Fruit fly (Drosophila melanogaster) whole organism, embryonic: ENCODE data around the gene CG42693.

ENCODE experiments used
- Antp ChIP-seq: fragments of 200-800 bp; sonication (Bioruptor generic); optimal IDR thresholded peaks from 3 replicates; lab custom pipeline; 2016; ENCODE audit warnings: missing biosample characterization, missing genetic modification characterization
- Atf3 ChIP-seq: fragments of 200-800 bp; sonication (Bioruptor generic); optimal IDR thresholded peaks from 3 replicates; lab custom pipeline; 2016; ENCODE audit warnings: missing biosample characterization, missing genetic modification characterization
- CG10431 ChIP-seq: fragments of 200-800 bp; sonication (Bioruptor generic); optimal IDR thresholded peaks from 3 replicates; lab custom pipeline; 2018; ENCODE audit warnings: missing biosample characterization, mild to moderate bottlenecking, missing genetic modification characterization
- CG11398 ChIP-seq: fragments of 200-800 bp; sonication (Bioruptor generic); optimal IDR thresholded peaks from 2 replicates; lab custom pipeline; 2016; ENCODE audit warnings: missing biosample characterization, missing genetic modification characterization
- CG12071 ChIP-seq: fragments of 200-800 bp; sonication (Bioruptor generic); optimal IDR thresholded peaks from 3 replicates; lab custom pipeline; 2018; ENCODE audit warnings: missing biosample characterization, mild to moderate bottlenecking, missing genetic modification characterization
- CG1233 ChIP-seq: fragments of 200-800 bp; sonication (Bioruptor generic); optimal IDR thresholded peaks from 4 replicates; lab custom pipeline; 2018; ENCODE audit warnings: missing biosample characterization, mild to moderate bottlenecking, missing genetic modification characterization
- CG17328 ChIP-seq: fragments of 200-800 bp; sonication (Bioruptor generic); IDR thresholded peaks from 2 replicates; pipeline ENCODE4 v1.3.6; 2022; ENCODE audit warnings: missing biosample characterization, missing genetic modification characterization
- CG17361 ChIP-seq: fragments of 200-800 bp; sonication (Bioruptor generic); IDR thresholded peaks from 3 replicates; pipeline ENCODE4 v1.3.6; 2022; ENCODE audit warnings: missing biosample characterization, missing genetic modification characterization
- CG17385 ChIP-seq: fragments of 200-800 bp; sonication (Bioruptor generic); optimal IDR thresholded peaks from 3 replicates; lab custom pipeline; 2018; ENCODE audit warnings: missing biosample characterization, mild to moderate bottlenecking, missing genetic modification characterization
- CG2202 ChIP-seq: fragments of 200-800 bp; sonication (Bioruptor generic); optimal IDR thresholded peaks from 2 replicates; lab custom pipeline; 2018; ENCODE audit warnings: missing biosample characterization, mild to moderate bottlenecking, missing genetic modification characterization
- CG2678 ChIP-seq: fragments of 200-800 bp; sonication (Bioruptor generic); optimal IDR thresholded peaks from 3 replicates; lab custom pipeline; 2019; ENCODE audit warnings: missing biosample characterization, mild to moderate bottlenecking, missing genetic modification characterization, moderate library complexity
- CG30403 ChIP-seq: fragments of 200-800 bp; sonication (Bioruptor generic); optimal IDR thresholded peaks from 3 replicates; lab custom pipeline; 2016; ENCODE audit warnings: missing biosample characterization, missing genetic modification characterization
- CG31365 ChIP-seq: fragments of 200-800 bp; sonication (Bioruptor generic); optimal IDR thresholded peaks from 2 replicates; lab custom pipeline; 2018; ENCODE audit warnings: missing biosample characterization, mild to moderate bottlenecking, missing genetic modification characterization
- CG33557 ChIP-seq: fragments of 200-800 bp; sonication (Bioruptor generic); optimal IDR thresholded peaks from 2 replicates; lab custom pipeline; 2019; ENCODE audit warnings: missing biosample characterization, mild to moderate bottlenecking, missing genetic modification characterization, moderate library complexity
- CG4404 ChIP-seq: fragments of 200-800 bp; sonication (Bioruptor generic); IDR thresholded peaks from 2 replicates; pipeline ENCODE4 v1.3.6; 2022; ENCODE audit warnings: missing biosample characterization, missing genetic modification characterization
- CG8281 ChIP-seq: fragments of 200-800 bp; sonication (Bioruptor generic); optimal IDR thresholded peaks from 2 replicates; lab custom pipeline; 2018; ENCODE audit warnings: missing biosample characterization, mild to moderate bottlenecking, missing genetic modification characterization, moderate library complexity
- CG8944 ChIP-seq: fragments of 200-800 bp; sonication (Bioruptor generic); optimal IDR thresholded peaks from 3 replicates; lab custom pipeline; 2016; ENCODE audit warnings: missing biosample characterization, missing genetic modification characterization
- CG9215 ChIP-seq: fragments of 200-800 bp; sonication (Bioruptor generic); IDR thresholded peaks from 2 replicates; pipeline ENCODE4 v1.3.6; 2022; ENCODE audit warnings: missing biosample characterization, missing genetic modification characterization
- CkIIα-i1 ChIP-seq: fragments of 200-800 bp; sonication (Bioruptor generic); IDR thresholded peaks from 2 replicates; pipeline ENCODE4 v1.3.6; 2022; ENCODE audit warnings: missing biosample characterization, missing genetic modification characterization
- D19A ChIP-seq: fragments of 200-800 bp; optimal IDR thresholded peaks from 3 replicates; lab custom pipeline; 2019; ENCODE audit warnings: missing biosample characterization, mild to moderate bottlenecking, missing genetic modification characterization, moderate library complexity
- Dad ChIP-seq: fragments of 200-800 bp; sonication (Bioruptor generic); optimal IDR thresholded peaks from 3 replicates; lab custom pipeline; 2016; ENCODE audit warnings: missing biosample characterization, missing genetic modification characterization
- Dll ChIP-seq: fragments of 200-800 bp; sonication (Bioruptor generic); IDR thresholded peaks from 4 replicates; pipeline ENCODE4 v1.3.6; 2022; ENCODE audit warnings: missing biosample characterization, missing genetic modification characterization; ENCODE audit not compliant: partially characterized antibody
- Dp ChIP-seq: fragments of 200-800 bp; sonication (Bioruptor generic); optimal IDR thresholded peaks from 2 replicates; lab custom pipeline; 2018; ENCODE audit warnings: missing biosample characterization, mild to moderate bottlenecking, missing genetic modification characterization, moderate library complexity
- Drgx ChIP-seq: fragments of 200-800 bp; sonication (Bioruptor generic); IDR thresholded peaks from 2 replicates; pipeline ENCODE4 v1.3.6; 2022; ENCODE audit warnings: missing biosample characterization, missing genetic modification characterization
- Ets97D ChIP-seq: fragments of 200-800 bp; sonication (Bioruptor generic); optimal IDR thresholded peaks from 3 replicates; lab custom pipeline; 2016; ENCODE audit warnings: missing biosample characterization, missing genetic modification characterization
- H15 ChIP-seq: fragments of 200-800 bp; sonication (Bioruptor generic); IDR thresholded peaks from 3 replicates; pipeline ENCODE4 v1.3.6; 2022; ENCODE audit warnings: missing biosample characterization, missing genetic modification characterization
- H2.0 ChIP-seq: fragments of 200-800 bp; sonication (Bioruptor generic); IDR thresholded peaks from 2 replicates; pipeline ENCODE4 v1.3.6; 2022; ENCODE audit warnings: missing biosample characterization, missing genetic modification characterization
- MESR4 ChIP-seq: fragments of 200-800 bp; sonication (Bioruptor generic); optimal IDR thresholded peaks from 2 replicates; lab custom pipeline; 2018; ENCODE audit warnings: missing biosample characterization, mild to moderate bottlenecking, missing genetic modification characterization, moderate library complexity
- NFAT ChIP-seq: fragments of 200-800 bp; sonication (Bioruptor generic); IDR thresholded peaks from 2 replicates; pipeline ENCODE4 v1.3.6; 2022; ENCODE audit warnings: missing biosample characterization, missing genetic modification characterization
- PHDP ChIP-seq: fragments of 200-800 bp; sonication (Bioruptor generic); optimal IDR thresholded peaks from 3 replicates; lab custom pipeline; 2018; ENCODE audit warnings: missing biosample characterization, mild to moderate bottlenecking, missing genetic modification characterization, moderate library complexity
- Pdp1 ChIP-seq, 2 experiments: fragments of 200-800 bp; sonication (Bioruptor generic); optimal IDR thresholded peaks; 3 replicates each; lab custom pipeline; 2016; ENCODE audit warnings: missing biosample characterization in 2 of 2, missing genetic modification characterization in 2 of 2, mild to moderate bottlenecking in 1 of 2, moderate library complexity in 1 of 2
- Six4 ChIP-seq: fragments of 200-800 bp; sonication (Bioruptor generic); optimal IDR thresholded peaks from 2 replicates; lab custom pipeline; 2016; ENCODE audit warnings: missing biosample characterization, missing genetic modification characterization
- Sox102F ChIP-seq: fragments of 200-800 bp; sonication (Bioruptor generic); optimal IDR thresholded peaks from 2 replicates; lab custom pipeline; 2018; ENCODE audit warnings: missing biosample characterization, mild to moderate bottlenecking, missing genetic modification characterization, moderate library complexity
- Stat92E ChIP-seq, 3 experiments: fragments of >200 bp in 2 of 3; fragments of 200-800 bp in 1 of 3; sonication (Bioruptor generic) in 1 of 3; optimal IDR thresholded peaks; 2 replicates each; lab custom pipeline; 2017 to 2019; ENCODE audit warnings: missing biosample characterization in 3 of 3, missing genetic modification characterization in 3 of 3, mild to moderate bottlenecking in 1 of 3, moderate library complexity in 1 of 3
- Xrp1 ChIP-seq: fragments of 200-800 bp; sonication (Bioruptor generic); IDR thresholded peaks from 2 replicates; pipeline ENCODE4 v1.3.6; 2022; ENCODE audit warnings: missing biosample characterization, missing genetic modification characterization
- bigmax ChIP-seq: fragments of 200-800 bp; sonication (Bioruptor generic); optimal IDR thresholded peaks from 2 replicates; lab custom pipeline; 2018; ENCODE audit warnings: missing biosample characterization, mild to moderate bottlenecking, missing genetic modification characterization
- bowl ChIP-seq: fragments of 200-800 bp; sonication (Bioruptor generic); IDR thresholded peaks from 2 replicates; pipeline ENCODE4 v1.3.6; 2022; ENCODE audit warnings: missing biosample characterization, missing genetic modification characterization
- dysf ChIP-seq: fragments of 200-800 bp; sonication (Bioruptor generic); IDR thresholded peaks from 3 replicates; pipeline ENCODE4 v1.3.6; 2022; ENCODE audit warnings: missing biosample characterization, missing genetic modification characterization
- esg ChIP-seq: fragments of 200-800 bp; sonication (Bioruptor generic); conservative IDR thresholded peaks from 2 replicates; pipeline ENCODE4 v1.3.6; 2022; ENCODE audit warnings: missing biosample characterization, missing genetic modification characterization
- gem ChIP-seq: fragments of 200-800 bp; sonication (Bioruptor generic); optimal IDR thresholded peaks from 2 replicates; lab custom pipeline; 2019; ENCODE audit warnings: missing biosample characterization, mild to moderate bottlenecking, missing genetic modification characterization, moderate library complexity
- grau ChIP-seq: fragments of 200-800 bp; optimal IDR thresholded peaks from 3 replicates; lab custom pipeline; 2019; ENCODE audit warnings: missing biosample characterization, mild to moderate bottlenecking, missing genetic modification characterization, moderate library complexity
- ham ChIP-seq: fragments of 200-800 bp; sonication (Bioruptor generic); IDR thresholded peaks from 2 replicates; pipeline ENCODE4 v1.3.6; 2022; ENCODE audit warnings: missing biosample characterization, missing genetic modification characterization
- lilli ChIP-seq: fragments of 200-800 bp; sonication (Bioruptor generic); optimal IDR thresholded peaks from 3 replicates; lab custom pipeline; 2016; ENCODE audit warnings: missing biosample characterization, missing genetic modification characterization
- otp ChIP-seq: fragments of 200-800 bp; sonication (Bioruptor generic); IDR thresholded peaks from 3 replicates; pipeline ENCODE4, ENCODE4 v1.3.6; 2022; ENCODE audit warnings: missing biosample characterization, missing genetic modification characterization
- ro ChIP-seq: fragments of 200-800 bp; sonication (Bioruptor generic); IDR thresholded peaks from 2 replicates; pipeline ENCODE4 v1.3.6; 2022; ENCODE audit warnings: missing biosample characterization, missing genetic modification characterization
- shn ChIP-seq: fragments of 200-800 bp; sonication (Bioruptor generic); optimal IDR thresholded peaks from 3 replicates; lab custom pipeline; 2016; ENCODE audit warnings: missing biosample characterization, missing genetic modification characterization
- sim ChIP-seq: fragments of 200-800 bp; sonication (Bioruptor generic); IDR thresholded peaks from 2 replicates; pipeline ENCODE4 v1.3.6; 2022; ENCODE audit warnings: missing biosample characterization, missing genetic modification characterization
- sisA ChIP-seq: fragments of 200-800 bp; sonication (Bioruptor generic); IDR thresholded peaks from 2 replicates; pipeline ENCODE4 v1.3.6; 2022; ENCODE audit warnings: missing biosample characterization, missing genetic modification characterization
- tgo ChIP-seq: fragments of 200-800 bp; sonication (Bioruptor generic); IDR thresholded peaks from 3 replicates; pipeline ENCODE4 v1.3.6; 2022; ENCODE audit warnings: missing biosample characterization, missing genetic modification characterization
- tin ChIP-seq: fragments of 200-800 bp; sonication (Bioruptor generic); optimal IDR thresholded peaks from 3 replicates; lab custom pipeline; 2016; ENCODE audit warnings: missing biosample characterization, missing genetic modification characterization
- trh ChIP-seq: fragments of 200-800 bp; sonication (Bioruptor generic); optimal IDR thresholded peaks from 2 replicates; lab custom pipeline; 2016; ENCODE audit warnings: missing biosample characterization, missing genetic modification characterization
- ttk ChIP-seq: fragments of 200-800 bp; sonication (Bioruptor generic); IDR thresholded peaks from 2 replicates; pipeline ENCODE4 v2.1.2; 2022; ENCODE audit warnings: missing biosample characterization, missing genetic modification characterization

The CG42693 gene

DNA sequence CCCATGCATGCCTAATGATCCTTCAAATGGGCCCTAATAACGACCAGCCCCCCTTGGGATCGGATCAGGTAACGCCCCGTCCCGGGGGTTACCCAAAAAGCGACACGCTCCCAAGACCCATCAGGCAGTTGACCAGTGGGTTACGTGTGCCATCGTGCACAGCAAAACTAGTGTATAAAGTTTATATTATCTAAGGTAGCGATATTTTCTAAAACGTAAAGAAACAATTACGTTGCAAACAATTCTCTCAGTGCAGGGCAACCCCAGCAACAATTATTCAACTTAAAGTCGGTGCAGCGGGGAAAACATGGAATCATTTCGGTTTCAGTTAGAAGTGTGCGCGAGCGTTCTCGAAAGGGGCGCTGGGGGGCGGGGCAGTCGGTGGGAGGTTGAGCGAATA, 4.4 kb upstream of the CG42693 start (continued):
- no peak for TF ChIP-seq sisA (GFP tag; lab: Robert Waterston, UW)
- peak; percentile 26 for TF ChIP-seq CG2202 (tag; lab: Kevin White, UChicago)
- no peak for TF ChIP-seq Six4
- peak in 1 of 3 experiments; percentile 42 for TF ChIP-seq Stat92E (GFP tag; optimal IDR thresholded peaks at IDR 0.05; lab: Kevin White, UChicago)
- peak; percentile 18; the same call in 1 of the 3 replicates for TF ChIP-seq dysf (GFP tag; lab: Robert Waterston, UW)
- TF ChIP-seq ttk (GFP tag; lab: Robert Waterston, UW), result 0 out of 2 replicates have a peak, but pooled peaks have one; percentile 5
- TF ChIP-seq CG12071 (GFP tag; lab: Kevin White, UChicago), result no peak
- TF ChIP-seq Pdp1 (GFP tag; optimal IDR thresholded peaks at IDR 0.05; lab: Kevin White, UChicago), result peak in 1 of 2 experiments; percentile 32
- TF ChIP-seq bigmax (GFP tag; lab: Kevin White, UChicago), result no peak
- TF ChIP-seq MESR4, result no peak
- TF ChIP-seq NFAT (GFP tag; lab: Robert Waterston, UW), result no peak
- no peak for TF ChIP-seq CkIIα-i1
- TF ChIP-seq CG30403 (GFP tag; lab: Kevin White, UChicago), result peak; percentile 3
- no peak for TF ChIP-seq ro
- TF ChIP-seq tgo (GFP tag; lab: Robert Waterston, UW), result no peak
- TF ChIP-seq sim (GFP tag; lab: Robert Waterston, UW), result no peak
- TF ChIP-seq grau (tag; lab: Kevin White, UChicago), result peak; percentile 16
- no peak for TF ChIP-seq esg (GFP tag; lab: Robert Waterston, UW)
- peak; percentile 54; the same call in 1 of the 2 replicates for TF ChIP-seq Xrp1 (GFP tag; lab: Robert Waterston, UW)
- no peak for TF ChIP-seq CG4404 (GFP tag; lab: Robert Waterston, UW)
- peak; percentile 36; the same call in 1 of the 3 replicates for TF ChIP-seq H15 (GFP tag; lab: Robert Waterston, UW)
- TF ChIP-seq bowl (GFP tag; lab: Robert Waterston, UW), result no peak
- TF ChIP-seq CG2678 (tag; lab: Kevin White, UChicago), result peak; percentile 28
- TF ChIP-seq Dp, result no peak
- TF ChIP-seq Sox102F (GFP tag; lab: Kevin White, UChicago), result peak; percentile 21
- no peak for TF ChIP-seq otp (GFP tag; lab: Robert Waterston, UW)
- TF ChIP-seq tin (GFP tag; lab: Kevin White, UChicago), result peak; percentile 9
- TF ChIP-seq Dad, result no peak
- no peak for TF ChIP-seq lilli (GFP tag; lab: Kevin White, UChicago)
- no peak for TF ChIP-seq CG11398 (GFP tag; lab: Kevin White, UChicago)
- no peak for TF ChIP-seq CG8944 (GFP tag; lab: Kevin White, UChicago)
- peak; percentile 6 for TF ChIP-seq Atf3
- peak; percentile 44 for TF ChIP-seq gem (tag; lab: Kevin White, UChicago)
- TF ChIP-seq CG31365 (tag; lab: Kevin White, UChicago), result no peak
- TF ChIP-seq Antp (GFP tag; lab: Kevin White, UChicago), result no peak
- TF ChIP-seq Drgx (GFP tag; lab: Robert Waterston, UW), result peak; percentile 46
- TF ChIP-seq D19A, result peak; percentile 14
- no peak for TF ChIP-seq CG1233 (GFP tag; lab: Kevin White, UChicago)
- TF ChIP-seq CG8281 (tag; lab: Kevin White, UChicago), result no peak
- peak; percentile 30; the same call in 1 of the 2 replicates for TF ChIP-seq CG17328 (GFP tag; lab: Robert Waterston, UW)
- TF ChIP-seq CG17361 (GFP tag; lab: Robert Waterston, UW), result peak; percentile 44; the same call in 1 of the 3 replicates
- no peak for TF ChIP-seq trh (GFP tag; lab: Kevin White, UChicago)
- TF ChIP-seq shn (GFP tag; lab: Kevin White, UChicago), result peak; percentile 7
- peak; percentile 20 for TF ChIP-seq CG33557 (GFP tag; lab: Kevin White, UChicago)
- TF ChIP-seq Ets97D (GFP tag; lab: Kevin White, UChicago), result no peak
- TF ChIP-seq CG10431 (GFP tag; lab: Kevin White, UChicago), result no peak
- TF ChIP-seq PHDP (tag; lab: Kevin White, UChicago), result peak; percentile 6
- TF ChIP-seq CG17385, result no peak
- TF ChIP-seq CG9215, result no peak
- no peak for TF ChIP-seq H2.0 (GFP tag; lab: Robert Waterston, UW)
- TF ChIP-seq Dll (GFP tag; lab: Robert Waterston, UW), result no peak
- TF ChIP-seq ham (GFP tag; lab: Robert Waterston, UW), result no peak
